Fruit fly (Drosophila melanogaster) whole organism, wandering third instar larva: ENCODE data around the gene synr.

Source experiments
- CG32264 ChIP-seq: fragments of 200-800 bp; sonication (Bioruptor generic); optimal IDR thresholded peaks from 2 replicates; lab custom pipeline; 2016; ENCODE audit warnings: missing biosample characterization, missing genetic modification characterization
- CG9705 ChIP-seq: fragments of 200-800 bp; sonication (Bioruptor generic); optimal IDR thresholded peaks from 2 replicates; lab custom pipeline; 2018; ENCODE audit warnings: missing biosample characterization, mild to moderate bottlenecking, missing genetic modification characterization
- CrebA ChIP-seq: fragments of 200-800 bp; sonication (Bioruptor generic); optimal IDR thresholded peaks from 2 replicates; lab custom pipeline; 2016; ENCODE audit warnings: missing biosample characterization, mild to moderate bottlenecking, missing genetic modification characterization, borderline replicate concordance
- Dfd ChIP-seq: fragments of >200 bp; optimal IDR thresholded peaks from 2 replicates; lab custom pipeline; 2017; ENCODE audit warnings: missing biosample characterization, missing genetic modification characterization
- GATAd ChIP-seq: sonication (Bioruptor generic); optimal IDR thresholded peaks from 2 replicates; lab custom pipeline; 2016; ENCODE audit warnings: missing biosample characterization, missing genetic modification characterization
- HLH106 ChIP-seq: fragments of 200-800 bp; optimal IDR thresholded peaks from 3 replicates; lab custom pipeline; 2019; ENCODE audit warnings: missing biosample characterization, mild to moderate bottlenecking, missing genetic modification characterization, moderate library complexity
- Hnf4 ChIP-seq: fragments of 200-800 bp; sonication (Bioruptor generic); optimal IDR thresholded peaks from 2 replicates; lab custom pipeline; 2016; ENCODE audit warnings: missing biosample characterization, mild to moderate bottlenecking, missing genetic modification characterization
- Hr78 ChIP-seq: fragments of >200 bp; optimal IDR thresholded peaks from 2 replicates; lab custom pipeline; 2017; ENCODE audit warnings: missing biosample characterization, missing genetic modification characterization
- Hr83 ChIP-seq: fragments of 200-300 bp; sonication (Bioruptor generic); optimal IDR thresholded peaks from 2 replicates; lab custom pipeline; 2016; ENCODE audit warnings: missing biosample characterization, mild to moderate bottlenecking, missing genetic modification characterization, moderate library complexity; ENCODE audit not compliant: poor library complexity, severe bottlenecking
- Jra ChIP-seq: sonication (Bioruptor generic); optimal IDR thresholded peaks from 2 replicates; lab custom pipeline; 2016; ENCODE audit warnings: missing biosample characterization, missing genetic modification characterization
- Mio ChIP-seq: sonication (Bioruptor generic); optimal IDR thresholded peaks from 2 replicates; lab custom pipeline; 2016; ENCODE audit warnings: missing biosample characterization, missing genetic modification characterization
- Myc ChIP-seq: fragments of >200 bp; optimal IDR thresholded peaks from 2 replicates; lab custom pipeline; 2017
- N ChIP-seq: fragments of >200 bp; optimal IDR thresholded peaks from 2 replicates; lab custom pipeline; 2018; ENCODE audit warnings: missing biosample characterization, missing external identifiers, missing genetic modification characterization
- OdsH ChIP-seq: fragments of 200-800 bp; sonication (Bioruptor generic); optimal IDR thresholded peaks from 2 replicates; lab custom pipeline; 2016; ENCODE audit warnings: missing biosample characterization, mild to moderate bottlenecking, missing genetic modification characterization
- Rel ChIP-seq, 2 experiments: fragments of 200-800 bp; sonication (Bioruptor generic) in 1 of 2; optimal IDR thresholded peaks; 2 replicates in 1 of 2; 3 replicates in 1 of 2; lab custom pipeline; 2016 to 2019; ENCODE audit warnings: mild to moderate bottlenecking in 2 of 2, missing biosample characterization in 2 of 2, missing genetic modification characterization in 2 of 2, moderate library complexity in 1 of 2
- Sp1 ChIP-seq: fragments of 200-800 bp; sonication (Bioruptor generic); optimal IDR thresholded peaks from 3 replicates; lab custom pipeline; 2019; ENCODE audit warnings: missing biosample characterization, mild to moderate bottlenecking, missing genetic modification characterization, moderate library complexity
- br ChIP-seq: fragments of 200-800 bp; sonication (Bioruptor generic); optimal IDR thresholded peaks from 2 replicates; lab custom pipeline; 2016; ENCODE audit warnings: missing biosample characterization, missing genetic modification characterization
- brk ChIP-seq: fragments of 200-800 bp; sonication (Bioruptor generic); optimal IDR thresholded peaks from 2 replicates; lab custom pipeline; 2016; ENCODE audit warnings: missing biosample characterization, mild to moderate bottlenecking, missing genetic modification characterization
- dl ChIP-seq, 2 experiments: fragments of 175-275, 200-275 bp in 1 of 2; fragments of 200-275 bp in 1 of 2; sonication (Bioruptor generic); optimal IDR thresholded peaks; lab custom pipeline; 2018; ENCODE audit warnings: mild to moderate bottlenecking in 2 of 2, missing biosample characterization in 2 of 2, missing genetic modification characterization in 2 of 2, moderate library complexity in 2 of 2; ENCODE audit not compliant: partially characterized antibody in 2 of 2, insufficient read depth in 1 of 2
- dmrt93B ChIP-seq: fragments of 200-800 bp; sonication (Bioruptor generic); optimal IDR thresholded peaks from 2 replicates; lab custom pipeline; 2018; ENCODE audit warnings: missing biosample characterization, mild to moderate bottlenecking, missing genetic modification characterization
- dsf ChIP-seq: sonication (Bioruptor generic); optimal IDR thresholded peaks from 2 replicates; lab custom pipeline; 2016; ENCODE audit warnings: missing biosample characterization, missing genetic modification characterization, borderline replicate concordance
- foxo ChIP-seq, 2 experiments: fragments of 200-800 bp; sonication (Bioruptor generic); optimal IDR thresholded peaks; 2 replicates in 1 of 2; 3 replicates in 1 of 2; lab custom pipeline; 2016 to 2017; ENCODE audit warnings: missing biosample characterization in 2 of 2, missing genetic modification characterization in 2 of 2
- h ChIP-seq: fragments of 200-800 bp; sonication (Bioruptor generic); optimal IDR thresholded peaks from 3 replicates; lab custom pipeline; 2016; ENCODE audit warnings: missing biosample characterization, mild to moderate bottlenecking, missing genetic modification characterization
- jim ChIP-seq: fragments of 175-275, 200-325 bp; sonication (Bioruptor generic); optimal IDR thresholded peaks from 2 replicates; lab custom pipeline; 2016; ENCODE audit warnings: missing biosample characterization, mild to moderate bottlenecking, missing genetic modification characterization
- lola ChIP-seq: fragments of >200 bp; optimal IDR thresholded peaks from 2 replicates; lab custom pipeline; 2017; ENCODE audit warnings: missing biosample characterization, missing genetic modification characterization
- pan ChIP-seq: fragments of >200 bp; optimal IDR thresholded peaks from 2 replicates; lab custom pipeline; 2017
- rgr ChIP-seq: fragments of 200-800 bp; sonication (Bioruptor generic); optimal IDR thresholded peaks from 3 replicates; lab custom pipeline; 2016; ENCODE audit warnings: missing biosample characterization, mild to moderate bottlenecking, missing genetic modification characterization
- sage ChIP-seq: fragments of 200-800 bp; sonication (Bioruptor generic); optimal IDR thresholded peaks from 2 replicates; lab custom pipeline; 2016; ENCODE audit warnings: missing biosample characterization, mild to moderate bottlenecking, missing genetic modification characterization
- sv ChIP-seq: fragments of 200-800 bp; sonication (Bioruptor generic); optimal IDR thresholded peaks from 3 replicates; lab custom pipeline; 2016; ENCODE audit warnings: missing biosample characterization, missing genetic modification characterization
- tai ChIP-seq: sonication (Bioruptor generic); optimal IDR thresholded peaks from 2 replicates; lab custom pipeline; 2016; ENCODE audit warnings: missing biosample characterization, missing genetic modification characterization
- usp ChIP-seq: fragments of >200 bp; optimal IDR thresholded peaks from 2 replicates; lab custom pipeline; 2017; ENCODE audit warnings: missing biosample characterization, missing genetic modification characterization
- woc ChIP-seq: sonication (Bioruptor generic); optimal IDR thresholded peaks from 2 replicates; lab custom pipeline; 2016; ENCODE audit warnings: missing biosample characterization, mild to moderate bottlenecking, missing genetic modification characterization

synr gene

dm6 chr2L:4965420-4965819 lies 22.9 kb downstream of the synr start, which contains the start of gene CG34125:
Gene CG34125 (plus strand): TSS chr2L:4965673.
- TF ChIP-seq br (GFP tag; lab: Kevin White, UChicago) (no peak), CG32264 (no peak), Myc (peak; percentile 88), pan (lab: Kevin White, UChicago) (no peak), dl (GFP tag; optimal IDR thresholded peaks at IDR 0.05; lab: Kevin White, UChicago; ENCODE audit: insufficient read depth in 1 of 2, partially characterized antibody in 2 of 2) (no peak), dmrt93B (GFP tag; lab: Kevin White, UChicago) (no peak), HLH106 (tag; lab: Kevin White, UChicago) (peak; percentile 53), OdsH (GFP tag; lab: Kevin White, UChicago) (peak; percentile 24), Hnf4 (no peak), Hr83 (GFP tag; lab: Kevin White, UChicago) (no peak), tai (no peak), Sp1 (GFP tag; lab: Kevin White, UChicago) (no peak), Dfd (GFP tag; lab: Kevin White, UChicago) (no peak), foxo (GFP tag; optimal IDR thresholded peaks at IDR 0.05; lab: Kevin White, UChicago) (no peak), brk (GFP tag; lab: Kevin White, UChicago) (no peak), usp (no peak), CG9705 (peak; percentile 24), h (GFP tag; lab: Kevin White, UChicago) (no peak), N (no peak), CrebA (GFP tag; lab: Kevin White, UChicago) (no peak), sage (GFP tag; lab: Kevin White, UChicago) (no peak), Rel (GFP tag; optimal IDR thresholded peaks at IDR 0.05; lab: Kevin White, UChicago) (no peak), Rel (tag; optimal IDR thresholded peaks at IDR 0.05; lab: Kevin White, UChicago) (no peak), dsf (GFP tag; lab: Kevin White, UChicago) (no peak), Hr78 (GFP tag; lab: Kevin White, UChicago) (no peak), lola (no peak), GATAd (GFP tag; lab: Kevin White, UChicago) (no peak), sv (no peak), Mio (GFP tag; lab: Kevin White, UChicago) (no peak), Jra (GFP tag; lab: Kevin White, UChicago) (no peak), rgr (GFP tag; lab: Kevin White, UChicago) (no peak)
- TF ChIP-seq, all 38 proteins: peak for 4

- TF ChIP-seq woc (GFP tag; lab: Kevin White, UChicago) (no peak), N (no peak)
These were observed 23.4 kb downstream of the synr start for dm6 chr2L:4965923-4966322.

dm6 chr2L:4967511-4967910 lies 25.0 kb downstream of the synr start, which contains the start of gene eIF3i:
Gene eIF3i (minus strand): TSS chr2L:4967775.
- TF ChIP-seq jim (no peak), sv (no peak), Mio (GFP tag; lab: Kevin White, UChicago) (no peak)

dm6 chr2L:4968767-4969166 lies 26.2 kb downstream of the synr start, which contains the start of the genes Scox and Polr1C:
Gene Scox (minus strand): TSS chr2L:4968935.
Gene Polr1C (plus strand): TSS chr2L:4969004.
- TF ChIP-seq Sp1 (GFP tag; lab: Kevin White, UChicago) = no peak
- peak; percentile 1 for TF ChIP-seq Myc

dm6 chr2L:4971329-4971798 lies 28.8 kb downstream of the synr start, which contains the start of gene CG14043:
Gene CG14043 (plus strand): TSS chr2L:4971702.
- TF ChIP-seq Myc = peak; percentile 46
- no peak for TF ChIP-seq Rel (GFP tag; optimal IDR thresholded peaks at IDR 0.05; lab: Kevin White, UChicago)
- peak; percentile 51 for TF ChIP-seq Rel (tag; optimal IDR thresholded peaks at IDR 0.05; lab: Kevin White, UChicago)
- TF ChIP-seq HLH106 (tag; lab: Kevin White, UChicago) = peak; percentile 2
- TF ChIP-seq lola = no peak
